Fruit fly (Drosophila melanogaster) whole organism, embryonic: ENCODE results near the gene Pop5.

Source experiments
- Atf-2 ChIP-seq: fragments of 200-800 bp; sonication (Bioruptor generic); optimal IDR thresholded peaks from 2 replicates; lab custom pipeline; 2016; ENCODE audit warnings: missing biosample characterization, missing genetic modification characterization
- C15 ChIP-seq: fragments of 200-800 bp; sonication (Bioruptor generic); IDR thresholded peaks from 3 replicates; pipeline ENCODE4 v1.3.6; 2022; ENCODE audit warnings: missing biosample characterization, missing genetic modification characterization
- CG10321 ChIP-seq: fragments of 200-800 bp; sonication (Bioruptor generic); IDR thresholded peaks from 2 replicates; pipeline ENCODE4 v1.3.6; 2022; ENCODE audit warnings: missing biosample characterization, missing genetic modification characterization
- CG10543 ChIP-seq: fragments of 200-800 bp; sonication (Bioruptor generic); optimal IDR thresholded peaks from 3 replicates; lab custom pipeline; 2017; ENCODE audit warnings: missing biosample characterization, mild to moderate bottlenecking, missing genetic modification characterization, moderate library complexity
- CG10979 ChIP-seq: fragments of 200-800 bp; sonication (Bioruptor generic); optimal IDR thresholded peaks from 2 replicates; lab custom pipeline; 2018; ENCODE audit warnings: missing biosample characterization, mild to moderate bottlenecking, missing genetic modification characterization, moderate library complexity
- CG11456 ChIP-seq: fragments of 200-800 bp; sonication (Bioruptor generic); IDR thresholded peaks from 3 replicates; pipeline ENCODE4 v1.3.6; 2022; ENCODE audit warnings: missing biosample characterization, missing genetic modification characterization
- CG11723 ChIP-seq: fragments of 200-800 bp; sonication (Bioruptor generic); optimal IDR thresholded peaks from 2 replicates; lab custom pipeline; 2017; ENCODE audit warnings: missing biosample characterization, mild to moderate bottlenecking, missing genetic modification characterization
- CG12219 ChIP-seq: fragments of 200-800 bp; sonication (Bioruptor generic); optimal IDR thresholded peaks from 3 replicates; lab custom pipeline; 2018; ENCODE audit warnings: missing biosample characterization, mild to moderate bottlenecking, missing genetic modification characterization
- CG1603 ChIP-seq: fragments of 200-800 bp; sonication (Bioruptor generic); optimal IDR thresholded peaks from 2 replicates; lab custom pipeline; 2019; ENCODE audit warnings: missing biosample characterization, mild to moderate bottlenecking, missing genetic modification characterization, moderate library complexity
- CG16863 ChIP-seq: fragments of 200-800 bp; sonication (Bioruptor generic); optimal IDR thresholded peaks from 3 replicates; lab custom pipeline; 2016; ENCODE audit warnings: missing biosample characterization, missing genetic modification characterization
- CG17361 ChIP-seq: fragments of 200-800 bp; sonication (Bioruptor generic); IDR thresholded peaks from 3 replicates; pipeline ENCODE4 v1.3.6; 2022; ENCODE audit warnings: missing biosample characterization, missing genetic modification characterization
- CG2116 ChIP-seq: fragments of 200-800 bp; sonication (Bioruptor generic); optimal IDR thresholded peaks from 3 replicates; lab custom pipeline; 2018; ENCODE audit warnings: missing biosample characterization, mild to moderate bottlenecking, missing genetic modification characterization
- CG2199 ChIP-seq: fragments of 200-800 bp; sonication (Bioruptor generic); IDR thresholded peaks from 3 replicates; pipeline ENCODE4 v1.3.6; 2022; ENCODE audit warnings: missing biosample characterization, missing genetic modification characterization
- CG30403 ChIP-seq: fragments of 200-800 bp; sonication (Bioruptor generic); optimal IDR thresholded peaks from 3 replicates; lab custom pipeline; 2016; ENCODE audit warnings: missing biosample characterization, missing genetic modification characterization
- CG6175 ChIP-seq: fragments of 200-800 bp; sonication (Bioruptor generic); IDR thresholded peaks from 3 replicates; pipeline ENCODE4 v1.3.6; 2022; ENCODE audit warnings: missing biosample characterization, missing genetic modification characterization
- CG7963 ChIP-seq: fragments of 200-800 bp; sonication (Bioruptor generic); IDR thresholded peaks from 3 replicates; pipeline ENCODE4 v1.3.6; 2022; ENCODE audit warnings: missing biosample characterization, missing genetic modification characterization; ENCODE audit not compliant: partially characterized antibody
- D19B ChIP-seq: fragments of 200-800 bp; sonication (Bioruptor generic); optimal IDR thresholded peaks from 2 replicates; lab custom pipeline; 2017; ENCODE audit warnings: missing biosample characterization, mild to moderate bottlenecking, missing genetic modification characterization
- Dp ChIP-seq: fragments of 200-800 bp; sonication (Bioruptor generic); optimal IDR thresholded peaks from 2 replicates; lab custom pipeline; 2018; ENCODE audit warnings: missing biosample characterization, mild to moderate bottlenecking, missing genetic modification characterization, moderate library complexity
- E2f1 ChIP-seq: fragments of 200-800 bp; sonication (Bioruptor generic); IDR thresholded peaks from 2 replicates; pipeline ENCODE4 v1.3.6; 2022; ENCODE audit warnings: missing biosample characterization, missing genetic modification characterization
- GATAe ChIP-seq: fragments of 200-800 bp; sonication (Bioruptor generic); conservative IDR thresholded peaks from 2 replicates; pipeline ENCODE4 v1.3.6; 2022; ENCODE audit warnings: missing biosample characterization, missing genetic modification characterization
- Kr ChIP-seq: fragments of 200-800 bp; sonication (Bioruptor generic); optimal IDR thresholded peaks from 2 replicates; lab custom pipeline; 2017; ENCODE audit warnings: missing biosample characterization, mild to moderate bottlenecking, missing genetic modification characterization
- Med ChIP-seq: fragments of 200-800 bp; sonication (Bioruptor generic); peaks from one replicate; lab custom pipeline; 2016; ENCODE audit warnings: missing biosample characterization, missing genetic modification characterization, mild to moderate bottlenecking, inconsistent platforms, moderate library complexity
- Meics ChIP-seq: fragments of 200-800 bp; sonication (Bioruptor generic); optimal IDR thresholded peaks from 2 replicates; lab custom pipeline; 2017; ENCODE audit warnings: missing biosample characterization, mild to moderate bottlenecking, missing genetic modification characterization
- NC2α ChIP-seq: fragments of 200-800 bp; sonication (Bioruptor generic); optimal IDR thresholded peaks from 2 replicates; lab custom pipeline; 2016; ENCODE audit warnings: missing biosample characterization, missing genetic modification characterization
- NC2β ChIP-seq: fragments of 200-800 bp; sonication (Bioruptor generic); optimal IDR thresholded peaks from 2 replicates; lab custom pipeline; 2016; ENCODE audit warnings: missing biosample characterization, missing genetic modification characterization
- NK7.1 ChIP-seq: fragments of 200-800 bp; sonication (Bioruptor generic); optimal IDR thresholded peaks from 3 replicates; lab custom pipeline; 2016; ENCODE audit warnings: missing biosample characterization, missing genetic modification characterization
- Oaz ChIP-seq: fragments of 200-800 bp; sonication (Bioruptor generic); IDR thresholded peaks from 2 replicates; pipeline ENCODE4 v1.3.6; 2022; ENCODE audit warnings: missing biosample characterization, missing genetic modification characterization
- Pdp1 ChIP-seq, 2 experiments: fragments of 200-800 bp; sonication (Bioruptor generic); optimal IDR thresholded peaks; 3 replicates each; lab custom pipeline; 2016; ENCODE audit warnings: missing biosample characterization in 2 of 2, missing genetic modification characterization in 2 of 2, mild to moderate bottlenecking in 1 of 2, moderate library complexity in 1 of 2
- Rx ChIP-seq: fragments of 200-800 bp; sonication (Bioruptor generic); IDR thresholded peaks from 2 replicates; pipeline ENCODE4 v1.3.6; 2022; ENCODE audit warnings: missing biosample characterization, missing genetic modification characterization
- az2 ChIP-seq: fragments of 200-800 bp; sonication (Bioruptor generic); optimal IDR thresholded peaks from 3 replicates; lab custom pipeline; 2016; ENCODE audit warnings: missing biosample characterization, missing genetic modification characterization
- bbx ChIP-seq: fragments of 200-800 bp; sonication (Bioruptor generic); IDR thresholded peaks from 2 replicates; pipeline ENCODE4 v1.3.6; 2022; ENCODE audit warnings: missing biosample characterization, missing genetic modification characterization; ENCODE audit not compliant: partially characterized antibody
- bigmax ChIP-seq: fragments of 200-800 bp; sonication (Bioruptor generic); optimal IDR thresholded peaks from 2 replicates; lab custom pipeline; 2018; ENCODE audit warnings: missing biosample characterization, mild to moderate bottlenecking, missing genetic modification characterization
- bsh ChIP-seq, 2 experiments: fragments of 200-800 bp; sonication (Bioruptor generic); optimal IDR thresholded peaks; 2 replicates each; lab custom pipeline; 2017 to 2018; ENCODE audit warnings: mild to moderate bottlenecking in 2 of 2, missing biosample characterization in 2 of 2, missing genetic modification characterization in 2 of 2, moderate library complexity in 1 of 2
- chinmo ChIP-seq: fragments of 200-800 bp; sonication (Bioruptor generic); IDR thresholded peaks from 4 replicates; pipeline ENCODE4 v1.3.6; 2022; ENCODE audit warnings: missing biosample characterization, missing genetic modification characterization; ENCODE audit not compliant: partially characterized antibody
- chn ChIP-seq: fragments of 200-800 bp; sonication (Bioruptor generic); optimal IDR thresholded peaks from 2 replicates; lab custom pipeline; 2016; ENCODE audit warnings: missing biosample characterization, missing genetic modification characterization
- cwo ChIP-seq: fragments of 200-800 bp; sonication (Bioruptor generic); optimal IDR thresholded peaks from 3 replicates; lab custom pipeline; 2017; ENCODE audit warnings: missing biosample characterization, missing genetic modification characterization, mild to moderate bottlenecking, moderate library complexity, missing genetic modification reagents
- dati ChIP-seq: fragments of 200-800 bp; sonication (Bioruptor generic); IDR thresholded peaks from 2 replicates; pipeline ENCODE4 v1.3.6; 2022; ENCODE audit warnings: missing biosample characterization, missing genetic modification characterization
- h ChIP-seq: fragments of >200 bp; optimal IDR thresholded peaks from 2 replicates; lab custom pipeline; 2017
- hb ChIP-seq: fragments of 200-800 bp; sonication (Bioruptor generic); IDR thresholded peaks from 3 replicates; pipeline ENCODE4 v1.3.6; 2022; ENCODE audit warnings: missing biosample characterization, missing genetic modification characterization; ENCODE audit not compliant: partially characterized antibody
- jigr1 ChIP-seq: fragments of 200-800 bp; sonication (Bioruptor generic); IDR thresholded peaks from 3 replicates; pipeline ENCODE4 v1.3.6; 2022; ENCODE audit warnings: missing biosample characterization, missing genetic modification characterization
- lab ChIP-seq: fragments of 200-800 bp; sonication (Bioruptor generic); optimal IDR thresholded peaks from 3 replicates; lab custom pipeline; 2017; ENCODE audit warnings: missing biosample characterization, missing genetic modification characterization, mild to moderate bottlenecking, moderate library complexity, missing genetic modification reagents
- lov ChIP-seq, 2 experiments: fragments of 200-800 bp in 1 of 2; fragments of >200 bp in 1 of 2; sonication (Bioruptor generic) in 1 of 2; IDR thresholded peaks in 1 of 2; optimal IDR thresholded peaks in 1 of 2; 2 replicates in 1 of 2; 3 replicates in 1 of 2; pipeline versions ENCODE4 v1.3.6 to Lab custom; 2017 to 2022; ENCODE audit warnings: missing biosample characterization in 1 of 2, missing genetic modification characterization in 1 of 2
- nom ChIP-seq: fragments of 200-800 bp; sonication (Bioruptor generic); optimal IDR thresholded peaks from 2 replicates; lab custom pipeline; 2017; ENCODE audit warnings: missing biosample characterization, missing genetic modification characterization, mild to moderate bottlenecking, moderate library complexity, missing genetic modification reagents
- psq ChIP-seq: fragments of 200-800 bp; sonication (Bioruptor generic); optimal IDR thresholded peaks from 2 replicates; lab custom pipeline; 2017; ENCODE audit warnings: missing biosample characterization, missing genetic modification characterization
- scrt ChIP-seq: fragments of 200-800 bp; sonication (Bioruptor generic); optimal IDR thresholded peaks from 2 replicates; lab custom pipeline; 2018; ENCODE audit warnings: missing biosample characterization, mild to moderate bottlenecking, missing genetic modification characterization, moderate library complexity
- stwl ChIP-seq: fragments of 200-800 bp; sonication (Bioruptor generic); optimal IDR thresholded peaks from 3 replicates; lab custom pipeline; 2018; ENCODE audit warnings: missing biosample characterization, mild to moderate bottlenecking, missing genetic modification characterization, moderate library complexity
- tap ChIP-seq: fragments of 200-800 bp; optimal IDR thresholded peaks from 3 replicates; lab custom pipeline; 2019; ENCODE audit warnings: missing biosample characterization, mild to moderate bottlenecking, missing genetic modification characterization, moderate library complexity
- tin ChIP-seq: fragments of 200-800 bp; sonication (Bioruptor generic); optimal IDR thresholded peaks from 3 replicates; lab custom pipeline; 2016; ENCODE audit warnings: missing biosample characterization, missing genetic modification characterization
- wdn ChIP-seq: fragments of 200-800 bp; sonication (Bioruptor generic); IDR thresholded peaks from 2 replicates; pipeline ENCODE4 v1.3.6; 2022; ENCODE audit warnings: missing biosample characterization, missing genetic modification characterization

The Pop5 gene

dm6 chr3L:17007496-17007895 is 37.3 kb downstream of the Pop5 start:
- TF ChIP-seq bigmax (GFP tag; lab: Kevin White, UChicago) (no peak), D19B (GFP tag; lab: Kevin White, UChicago) (no peak), Dp (no peak), CG10979 (no peak), cwo (GFP tag; lab: Kevin White, UChicago) (peak; percentile 42), tin (GFP tag; lab: Kevin White, UChicago) (no peak), CG30403 (GFP tag; lab: Kevin White, UChicago) (no peak), CG7963 (GFP tag; lab: Robert Waterston, UW) (no peak), Pdp1 (GFP tag; optimal IDR thresholded peaks at IDR 0.05; lab: Kevin White, UChicago) (peak in 1 of 2 experiments; percentile 8), Rx (GFP tag; lab: Robert Waterston, UW) (no peak), lab (GFP tag; lab: Kevin White, UChicago) (peak; percentile 62), Med (GFP tag; lab: Kevin White, UChicago) (peak; percentile 50), chinmo (GFP tag; lab: Robert Waterston, UW) (0 out of 4 replicates have a peak, but pooled peaks have one; percentile 29), CG6175 (GFP tag; lab: Robert Waterston, UW) (0 out of 3 replicates have a peak, but pooled peaks have one; percentile 2), NC2α (no peak), scrt (no peak), stwl (tag; lab: Kevin White, UChicago) (no peak), CG11723 (GFP tag; lab: Kevin White, UChicago) (no peak), bsh (GFP tag; optimal IDR thresholded peaks at IDR 0.05; lab: Kevin White, UChicago) (no peak), CG11456 (GFP tag; lab: Robert Waterston, UW) (no peak), jigr1 (GFP tag; lab: Robert Waterston, UW) (no peak)

dm6 chr3L:17007041-17007471 is 37.8 kb downstream of the Pop5 start:
- TF ChIP-seq CG12219 (GFP tag; lab: Kevin White, UChicago) (no peak), tap (tag; lab: Kevin White, UChicago) (no peak), hb (GFP tag; lab: Robert Waterston, UW) (no peak), NC2β (GFP tag; lab: Kevin White, UChicago) (no peak), wdn (GFP tag; lab: Robert Waterston, UW) (0 out of 2 replicates have a peak, but pooled peaks have one; percentile 30), h (lab: Kevin White, UChicago) (no peak), bbx (no peak), NK7.1 (no peak), Kr (GFP tag; lab: Kevin White, UChicago) (no peak), GATAe (0 out of 2 replicates have a peak, but pooled peaks have one; percentile 14), psq (no peak), az2 (GFP tag; lab: Kevin White, UChicago) (peak; percentile 3), CG10321 (GFP tag; lab: Robert Waterston, UW) (no peak), CG2116 (GFP tag; lab: Kevin White, UChicago) (no peak), Meics (GFP tag; lab: Kevin White, UChicago) (peak; percentile 53), CG1603 (tag; lab: Kevin White, UChicago) (peak; percentile 39), Oaz (no peak), nom (peak; percentile 11), CG16863 (GFP tag; lab: Kevin White, UChicago) (no peak), C15 (GFP tag; lab: Robert Waterston, UW) (no peak), chinmo (GFP tag; lab: Robert Waterston, UW) (0 out of 4 replicates have a peak, but pooled peaks have one; percentile 29), Pdp1 (GFP tag; optimal IDR thresholded peaks at IDR 0.05; lab: Kevin White, UChicago) (peak in 1 of 2 experiments; percentile 17), CG2199 (peak; percentile 36; the same call in 1 of the 3 replicates), CG17361 (GFP tag; lab: Robert Waterston, UW) (peak; percentile 39; the same call in 1 of the 3 replicates), chn (GFP tag; lab: Kevin White, UChicago) (no peak), lov (optimal IDR thresholded peaks at IDR 0.05; lab: Kevin White, UChicago) (no peak), lov (GFP tag; IDR thresholded peaks at IDR 0.05; lab: Robert Waterston, UW) (no peak), dati (GFP tag; lab: Robert Waterston, UW) (no peak), CG10543 (GFP tag; lab: Kevin White, UChicago) (peak; percentile 47), Atf-2 (no peak), E2f1 (GFP tag; lab: Robert Waterston, UW) (no peak)
